Worm (Caenorhabditis elegans): ENCODE measurements around the gene W02H5.8.

DNA sequence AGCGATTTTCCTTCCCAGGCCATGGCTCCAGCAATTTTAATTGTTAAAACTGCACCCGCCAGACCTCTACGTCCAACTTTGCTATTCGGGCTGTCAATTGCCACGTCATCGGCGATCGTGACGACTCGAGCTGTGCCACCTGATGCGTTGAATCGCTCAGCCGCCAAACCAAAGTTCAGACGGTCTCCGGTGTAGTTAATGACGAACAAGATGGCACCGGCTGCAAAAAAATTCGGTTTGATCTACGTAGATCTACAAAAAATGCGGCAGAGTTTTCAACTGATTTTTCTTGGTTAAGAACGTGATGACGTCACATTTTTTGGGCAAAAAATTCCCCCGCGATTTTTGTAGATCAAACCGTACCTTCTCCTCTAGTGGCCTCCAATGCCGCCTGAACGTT, 1.5 kb downstream of the W02H5.8 start:
- TF ChIP-seq gmeb-2 (tag; optimal IDR thresholded peaks at IDR 0.05) (no peak), tbx-7 (tag; optimal IDR thresholded peaks at IDR 0.05) (no peak), ahr-1 (tag; optimal IDR thresholded peaks at IDR 0.05) (no peak), hlh-6 (tag; optimal IDR thresholded peaks at IDR 0.05) (no peak), hlh-30 (tag; optimal IDR thresholded peaks at IDR 0.05; ENCODE audit: insufficient read depth) (no peak), pha-2 (tag; optimal IDR thresholded peaks at IDR 0.05) (no peak), pha-4 (tag; optimal IDR thresholded peaks at IDR 0.05) (no peak), pax-1 (tag; optimal IDR thresholded peaks at IDR 0.05) (no peak), ets-4 (tag; optimal IDR thresholded peaks at IDR 0.05) (no peak), dve-1 (tag; optimal IDR thresholded peaks at IDR 0.05) (no peak)
